Fruit fly (Drosophila melanogaster): Measurements from ENCODE around the gene CG11672.

- TF ChIP-seq ovo (GFP tag; optimal IDR thresholded peaks at IDR 0.05) (no peak), CG33017 (tag; optimal IDR thresholded peaks at IDR 0.05) (no peak), CG14711 (tag; optimal IDR thresholded peaks at IDR 0.05) (no peak), tj (GFP tag; optimal IDR thresholded peaks at IDR 0.05) (no peak), Mnt (GFP tag; optimal IDR thresholded peaks at IDR 0.05) (no peak), bab1 (GFP tag; optimal IDR thresholded peaks at IDR 0.05) (no peak), CG7045 (GFP tag; optimal IDR thresholded peaks at IDR 0.05) (no peak), cnc (optimal IDR thresholded peaks at IDR 0.05) (no peak)
Measured at dm6 chr3R:8336012-8336567, 45.7 kb upstream of the CG11672 start.

Measured in whole organism, adult.